Worm (Caenorhabditis elegans) whole organism, L4/young adult: ENCODE measurements around the gene Y39A1A.21.

Experiments used
- W03F9.2 ChIP-seq: fragments of 150-350 bp; optimal IDR thresholded peaks from 2 replicates; lab custom pipeline; 2014; ENCODE audit warnings: missing biosample characterization, missing genetic modification characterization
- dao-5 ChIP-seq: sonication (generic microtip); optimal IDR thresholded peaks from 2 replicates; lab custom pipeline; 2016; ENCODE audit warnings: missing genotype, missing genetic modification characterization, moderate library complexity, missing compliant biosample characterization
- him-1 ChIP-seq: sonication (generic microtip); optimal IDR thresholded peaks from 2 replicates; lab custom pipeline; 2016; ENCODE audit warnings: missing genotype, missing genetic modification reagents, missing genetic modification characterization, missing compliant biosample characterization

DNA sequence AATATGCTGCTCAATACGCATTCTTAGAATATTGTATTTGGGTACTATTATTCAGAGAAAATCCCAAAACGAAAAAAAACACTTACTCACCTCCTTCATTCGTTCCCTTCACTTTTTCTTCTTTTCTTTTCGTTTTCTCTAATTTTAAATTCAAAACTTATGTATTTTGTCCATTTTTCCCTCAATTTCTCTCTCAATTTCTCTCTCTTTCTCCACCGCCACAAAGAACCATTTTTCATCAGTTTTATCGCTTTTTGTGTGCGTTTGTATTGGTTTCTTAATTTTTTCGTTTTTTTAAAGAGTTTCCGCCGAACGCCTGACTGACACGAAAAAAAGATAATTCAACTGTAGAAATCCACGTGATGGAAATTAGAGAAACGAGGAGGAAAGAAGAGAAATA lies 52.1 kb downstream of the Y39A1A.21 start, which contains the start of gene cnt-2:
- TF ChIP-seq dao-5 (tag; lab: Kevin White, UChicago) (no peak), him-1 (tag; lab: Kevin White, UChicago) (no peak), W03F9.2 (tag; lab: Kevin White, UChicago) (no peak)
